Fruit fly (Drosophila melanogaster): Measurements from ENCODE around the gene galla-2.

- no peak for TF ChIP-seq CG8478 (optimal IDR thresholded peaks at IDR 0.05)
- TF ChIP-seq CTCF (optimal IDR thresholded peaks at IDR 0.05): no peak
Observed at dm6 chr3L:10835228-10835627, 47.5 kb upstream of the galla-2 start, which contains the start of gene tna.

All from S2 (cell line).